Fruit fly (Drosophila melanogaster) whole organism, embryonic: ENCODE results near the gene CG44094.

Experiments
- Atf6 ChIP-seq: fragments of 200-800 bp; sonication (Bioruptor generic); IDR thresholded peaks from 2 replicates; pipeline ENCODE4 v1.3.6; 2022; ENCODE audit warnings: missing biosample characterization, missing genetic modification characterization
- CG10654 ChIP-seq: fragments of 200-800 bp; sonication (Bioruptor generic); optimal IDR thresholded peaks from 2 replicates; lab custom pipeline; 2016; ENCODE audit warnings: missing biosample characterization, missing genetic modification characterization
- CG11398 ChIP-seq: fragments of 200-800 bp; sonication (Bioruptor generic); optimal IDR thresholded peaks from 2 replicates; lab custom pipeline; 2016; ENCODE audit warnings: missing biosample characterization, missing genetic modification characterization
- CG11504 ChIP-seq: fragments of 200-800 bp; sonication (Bioruptor generic); optimal IDR thresholded peaks from 3 replicates; lab custom pipeline; 2019; ENCODE audit warnings: missing biosample characterization, mild to moderate bottlenecking, missing genetic modification characterization, moderate library complexity
- CG12391 ChIP-seq: fragments of 200-800 bp; sonication (Bioruptor generic); optimal IDR thresholded peaks from 3 replicates; lab custom pipeline; 2018; ENCODE audit warnings: missing biosample characterization, mild to moderate bottlenecking, missing genetic modification characterization, moderate library complexity
- CG16815 ChIP-seq: fragments of 200-800 bp; sonication (Bioruptor generic); optimal IDR thresholded peaks from 3 replicates; lab custom pipeline; 2017; ENCODE audit warnings: missing biosample characterization, mild to moderate bottlenecking, missing genetic modification characterization
- CG17802 ChIP-seq: fragments of 200-800 bp; sonication (Bioruptor generic); optimal IDR thresholded peaks from 2 replicates; lab custom pipeline; 2018; ENCODE audit warnings: missing biosample characterization, mild to moderate bottlenecking, missing genetic modification characterization, moderate library complexity
- CG17829 ChIP-seq: fragments of 200-800 bp; optimal IDR thresholded peaks from 2 replicates; lab custom pipeline; 2019; ENCODE audit warnings: missing biosample characterization, mild to moderate bottlenecking, missing genetic modification characterization, moderate library complexity
- CG18262 ChIP-seq: fragments of 200-800 bp; optimal IDR thresholded peaks from 3 replicates; lab custom pipeline; 2019; ENCODE audit warnings: missing biosample characterization, mild to moderate bottlenecking, missing genetic modification characterization, moderate library complexity
- CG2678 ChIP-seq: fragments of 200-800 bp; sonication (Bioruptor generic); optimal IDR thresholded peaks from 3 replicates; lab custom pipeline; 2019; ENCODE audit warnings: missing biosample characterization, mild to moderate bottlenecking, missing genetic modification characterization, moderate library complexity
- CG2712 ChIP-seq: fragments of 200-800 bp; optimal IDR thresholded peaks from 3 replicates; lab custom pipeline; 2019; ENCODE audit warnings: missing biosample characterization, mild to moderate bottlenecking, missing genetic modification characterization, moderate library complexity
- CG30431 ChIP-seq: fragments of 200-800 bp; sonication (Bioruptor generic); optimal IDR thresholded peaks from 2 replicates; lab custom pipeline; 2017; ENCODE audit warnings: missing biosample characterization, missing genetic modification characterization
- CG31365 ChIP-seq: fragments of 200-800 bp; sonication (Bioruptor generic); optimal IDR thresholded peaks from 2 replicates; lab custom pipeline; 2018; ENCODE audit warnings: missing biosample characterization, mild to moderate bottlenecking, missing genetic modification characterization
- CG31441 ChIP-seq: fragments of 200-800 bp; sonication (Bioruptor generic); IDR thresholded peaks from 2 replicates; pipeline ENCODE4 v1.3.6; 2022; ENCODE audit warnings: missing biosample characterization, missing genetic modification characterization
- CG3847 ChIP-seq: fragments of 200-800 bp; sonication (Bioruptor generic); IDR thresholded peaks from 2 replicates; pipeline ENCODE4 v1.3.6; 2022; ENCODE audit warnings: missing biosample characterization, missing genetic modification characterization
- CG42726 ChIP-seq: fragments of 200-800 bp; sonication (Bioruptor generic); IDR thresholded peaks from 2 replicates; pipeline ENCODE4 v1.3.6; 2022; ENCODE audit warnings: missing biosample characterization, missing genetic modification characterization; ENCODE audit not compliant: partially characterized antibody
- CG4617 ChIP-seq: fragments of 200-800 bp; sonication (Bioruptor generic); optimal IDR thresholded peaks from 3 replicates; lab custom pipeline; 2016; ENCODE audit warnings: missing biosample characterization, missing genetic modification characterization, borderline replicate concordance
- CG5953 ChIP-seq: fragments of 200-800 bp; sonication (Bioruptor generic); IDR thresholded peaks from 2 replicates; pipeline ENCODE4 v1.3.6; 2022; ENCODE audit warnings: missing biosample characterization, missing genetic modification characterization
- CG7839 ChIP-seq: fragments of 200-800 bp; sonication (Bioruptor generic); optimal IDR thresholded peaks from 3 replicates; lab custom pipeline; 2018; ENCODE audit warnings: missing biosample characterization, mild to moderate bottlenecking, missing genetic modification characterization, moderate library complexity
- CG8765 ChIP-seq: fragments of 200-800 bp; sonication (Bioruptor generic); IDR thresholded peaks from 2 replicates; pipeline ENCODE4 v1.3.6; 2022; ENCODE audit warnings: missing biosample characterization, missing genetic modification characterization
- CG9876 ChIP-seq: fragments of 200-800 bp; sonication (Bioruptor generic); optimal IDR thresholded peaks from 2 replicates; lab custom pipeline; 2016; ENCODE audit warnings: missing biosample characterization, missing genetic modification characterization
- CG9932 ChIP-seq: fragments of 200-800 bp; sonication (Bioruptor generic); IDR thresholded peaks from 2 replicates; pipeline ENCODE4 v1.3.6; 2022; ENCODE audit warnings: missing biosample characterization, missing genetic modification characterization
- Chrac-16 ChIP-seq: fragments of 200-800 bp; sonication (Bioruptor generic); optimal IDR thresholded peaks from 3 replicates; lab custom pipeline; 2016; ENCODE audit warnings: missing biosample characterization, missing genetic modification characterization
- Dbx ChIP-seq: fragments of 200-800 bp; sonication (Bioruptor generic); IDR thresholded peaks from 3 replicates; pipeline ENCODE4 v1.3.6; 2022; ENCODE audit warnings: missing biosample characterization, missing genetic modification characterization
- H15 ChIP-seq: fragments of 200-800 bp; sonication (Bioruptor generic); IDR thresholded peaks from 3 replicates; pipeline ENCODE4 v1.3.6; 2022; ENCODE audit warnings: missing biosample characterization, missing genetic modification characterization
- MBD-R2 ChIP-seq: fragments of 200-800 bp; sonication (Bioruptor generic); IDR thresholded peaks from 2 replicates; pipeline ENCODE4 v1.3.6; 2022; ENCODE audit warnings: missing biosample characterization, missing genetic modification characterization
- Meics ChIP-seq: fragments of 200-800 bp; sonication (Bioruptor generic); optimal IDR thresholded peaks from 2 replicates; lab custom pipeline; 2017; ENCODE audit warnings: missing biosample characterization, mild to moderate bottlenecking, missing genetic modification characterization
- Mes4 ChIP-seq: fragments of 200-800 bp; sonication (Bioruptor generic); optimal IDR thresholded peaks from 2 replicates; lab custom pipeline; 2016; ENCODE audit warnings: missing biosample characterization, missing genetic modification characterization
- NC2α ChIP-seq: fragments of 200-800 bp; sonication (Bioruptor generic); optimal IDR thresholded peaks from 2 replicates; lab custom pipeline; 2016; ENCODE audit warnings: missing biosample characterization, missing genetic modification characterization
- Pdp1 ChIP-seq, 2 experiments: fragments of 200-800 bp; sonication (Bioruptor generic); optimal IDR thresholded peaks; 3 replicates each; lab custom pipeline; 2016; ENCODE audit warnings: missing biosample characterization in 2 of 2, missing genetic modification characterization in 2 of 2, mild to moderate bottlenecking in 1 of 2, moderate library complexity in 1 of 2
- Tbp ChIP-seq: fragments of >200 bp; optimal IDR thresholded peaks from 2 replicates; lab custom pipeline; 2018; ENCODE audit warnings: missing biosample characterization, missing genetic modification characterization
- Trl ChIP-seq, 3 experiments: fragments of >200 bp in 2 of 3; fragments of 200-800 bp in 1 of 3; sonication (Bioruptor generic) in 1 of 3; optimal IDR thresholded peaks; 2 replicates in 1 of 3; 3 replicates in 2 of 3; lab custom pipeline; 2016 to 2017; ENCODE audit warnings: missing biosample characterization in 1 of 3, missing genetic modification characterization in 1 of 3
- ato ChIP-seq: fragments of 200-800 bp; sonication (Bioruptor generic); IDR thresholded peaks from 2 replicates; pipeline ENCODE4 v1.3.6; 2022; ENCODE audit warnings: missing biosample characterization, missing genetic modification characterization; ENCODE audit not compliant: partially characterized antibody
- chinmo ChIP-seq: fragments of 200-800 bp; sonication (Bioruptor generic); IDR thresholded peaks from 4 replicates; pipeline ENCODE4 v1.3.6; 2022; ENCODE audit warnings: missing biosample characterization, missing genetic modification characterization; ENCODE audit not compliant: partially characterized antibody
- dan ChIP-seq: fragments of 200-800 bp; sonication (Bioruptor generic); IDR thresholded peaks from 2 replicates; pipeline ENCODE4 v1.3.6; 2022; ENCODE audit warnings: missing biosample characterization, missing genetic modification characterization
- dmrt99B ChIP-seq: fragments of 200-800 bp; sonication (Bioruptor generic); optimal IDR thresholded peaks from 2 replicates; lab custom pipeline; 2018; ENCODE audit warnings: missing biosample characterization, mild to moderate bottlenecking, missing genetic modification characterization, moderate library complexity
- gcm ChIP-seq: fragments of 200-800 bp; sonication (Bioruptor generic); optimal IDR thresholded peaks from 2 replicates; lab custom pipeline; 2019; ENCODE audit warnings: missing biosample characterization, mild to moderate bottlenecking, missing genetic modification characterization, moderate library complexity
- grau ChIP-seq: fragments of 200-800 bp; optimal IDR thresholded peaks from 3 replicates; lab custom pipeline; 2019; ENCODE audit warnings: missing biosample characterization, mild to moderate bottlenecking, missing genetic modification characterization, moderate library complexity
- kah ChIP-seq: fragments of 200-800 bp; sonication (Bioruptor generic); optimal IDR thresholded peaks from 2 replicates; lab custom pipeline; 2018; ENCODE audit warnings: missing biosample characterization, mild to moderate bottlenecking, missing genetic modification characterization
- odd ChIP-seq: fragments of 200-800 bp; sonication (Bioruptor generic); optimal IDR thresholded peaks from 2 replicates; lab custom pipeline; 2017; ENCODE audit warnings: missing biosample characterization, mild to moderate bottlenecking, missing genetic modification characterization
- pfk ChIP-seq: fragments of 200-800 bp; sonication (Bioruptor generic); optimal IDR thresholded peaks from 2 replicates; lab custom pipeline; 2018; ENCODE audit warnings: missing biosample characterization, mild to moderate bottlenecking, missing genetic modification characterization, moderate library complexity
- psq ChIP-seq: fragments of 200-800 bp; sonication (Bioruptor generic); optimal IDR thresholded peaks from 2 replicates; lab custom pipeline; 2017; ENCODE audit warnings: missing biosample characterization, missing genetic modification characterization
- sens ChIP-seq: fragments of 200-800 bp; sonication (Bioruptor generic); peaks from one replicate; lab custom pipeline; 2016; ENCODE audit warnings: missing biosample characterization, missing genetic modification characterization
- seq ChIP-seq: fragments of 200-800 bp; sonication (Bioruptor generic); IDR thresholded peaks from 2 replicates; pipeline ENCODE4 v1.3.6; 2022; ENCODE audit warnings: missing biosample characterization, missing genetic modification characterization
- sima ChIP-seq: fragments of 200-800 bp; sonication (Bioruptor generic); optimal IDR thresholded peaks from 2 replicates; lab custom pipeline; 2016; ENCODE audit warnings: missing biosample characterization, missing genetic modification characterization
- sqz ChIP-seq: fragments of 200-800 bp; sonication (Bioruptor generic); optimal IDR thresholded peaks from 3 replicates; lab custom pipeline; 2018; ENCODE audit warnings: missing biosample characterization, mild to moderate bottlenecking, missing genetic modification characterization
- ssp ChIP-seq: fragments of 200-800 bp; sonication (Bioruptor generic); IDR thresholded peaks from 2 replicates; pipeline ENCODE4 v1.3.6; 2022; ENCODE audit warnings: missing biosample characterization, missing genetic modification characterization
- stc ChIP-seq: fragments of 200-800 bp; sonication (Bioruptor generic); IDR thresholded peaks from 2 replicates; pipeline ENCODE4 v1.3.6; 2022; ENCODE audit warnings: missing biosample characterization, missing genetic modification characterization
- unpg ChIP-seq: fragments of 200-800 bp; sonication (Bioruptor generic); optimal IDR thresholded peaks from 3 replicates; lab custom pipeline; 2018; ENCODE audit warnings: missing biosample characterization, mild to moderate bottlenecking, missing genetic modification characterization, moderate library complexity
- zfh1 ChIP-seq: fragments of 200-800 bp; sonication (Bioruptor generic); IDR thresholded peaks from 3 replicates; pipeline ENCODE4 v1.3.6; 2022; ENCODE audit warnings: missing biosample characterization, missing genetic modification characterization

Gene CG44094

DNA sequence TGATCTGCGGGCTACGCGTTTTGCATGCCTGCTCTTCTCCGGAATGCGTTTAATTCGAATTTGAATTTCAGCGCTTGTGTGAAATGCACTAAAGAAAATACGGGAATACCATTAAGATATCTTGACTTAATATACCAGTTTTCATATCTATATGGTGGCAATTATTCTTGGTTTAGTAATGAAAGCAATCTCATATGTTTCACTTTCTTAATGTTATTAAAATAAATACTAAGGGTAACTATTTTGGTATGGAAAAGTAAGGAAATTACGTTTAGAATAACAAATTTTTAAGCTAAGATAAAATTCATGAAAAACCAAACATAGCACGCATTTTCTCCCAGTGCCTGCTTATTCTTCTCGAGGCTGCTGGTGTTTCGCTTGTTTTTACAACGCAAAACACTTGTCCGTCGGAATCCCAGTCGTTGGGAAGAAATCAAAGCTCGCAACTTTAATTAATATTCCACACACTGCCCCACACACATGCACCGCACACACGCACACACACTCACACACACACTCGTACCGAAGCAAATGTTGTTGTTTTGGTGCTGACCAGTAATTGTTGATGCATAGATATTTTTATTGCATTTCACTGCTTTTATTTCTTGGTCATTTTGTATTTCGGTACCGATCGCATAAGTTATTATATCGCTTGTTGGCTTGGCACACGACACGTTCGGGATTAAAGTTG lies 1.5 kb upstream of the CG44094 start (continued):
- no peak for TF ChIP-seq CG31365
- peak; percentile 61 for TF ChIP-seq sens (GFP tag; lab: Kevin White, UChicago)
- TF ChIP-seq CG10654: no peak
- peak; percentile 30 for TF ChIP-seq CG7839 (tag; lab: Kevin White, UChicago)
- TF ChIP-seq odd: peak; percentile 18
- TF ChIP-seq CG2678: peak; percentile 50
- TF ChIP-seq chinmo (GFP tag; lab: Robert Waterston, UW): no peak
- TF ChIP-seq gcm (GFP tag; lab: Kevin White, UChicago): peak; percentile 18
- TF ChIP-seq seq (GFP tag; lab: Robert Waterston, UW): no peak
- peak; percentile 39 for TF ChIP-seq unpg (GFP tag; lab: Kevin White, UChicago)
- TF ChIP-seq CG12391 (tag; lab: Kevin White, UChicago): peak; percentile 37
- no peak for TF ChIP-seq CG30431 (GFP tag; lab: Kevin White, UChicago)
- TF ChIP-seq pfk (GFP tag; lab: Kevin White, UChicago): no peak
- no peak for TF ChIP-seq Trl (optimal IDR thresholded peaks at IDR 0.05; lab: Kevin White, UChicago)
- TF ChIP-seq Trl (GFP tag; optimal IDR thresholded peaks at IDR 0.05; lab: Kevin White, UChicago): no peak
- TF ChIP-seq stc (GFP tag; lab: Robert Waterston, UW): no peak
- no peak for TF ChIP-seq MBD-R2 (GFP tag; lab: Robert Waterston, UW)
- no peak for TF ChIP-seq Chrac-16 (GFP tag; lab: Kevin White, UChicago)
- no peak for TF ChIP-seq CG17802 (tag; lab: Kevin White, UChicago)
- peak; percentile 44 for TF ChIP-seq grau (tag; lab: Kevin White, UChicago)
- TF ChIP-seq Atf6 (GFP tag; lab: Robert Waterston, UW): no peak
- TF ChIP-seq zfh1 (GFP tag; lab: Robert Waterston, UW): no peak
- peak; percentile 44 for TF ChIP-seq CG18262 (tag; lab: Kevin White, UChicago)
- TF ChIP-seq CG17829 (tag; lab: Kevin White, UChicago): no peak
- no peak for TF ChIP-seq ato (GFP tag; lab: Robert Waterston, UW)
- TF ChIP-seq CG16815 (GFP tag; lab: Kevin White, UChicago): no peak
- TF ChIP-seq CG11504: peak; percentile 45
- TF ChIP-seq CG9876 (GFP tag; lab: Kevin White, UChicago): no peak
- TF ChIP-seq CG4617 (GFP tag; lab: Kevin White, UChicago): no peak
- TF ChIP-seq CG3847 (GFP tag; lab: Robert Waterston, UW): 0 out of 2 replicates have a peak, but pooled peaks have one; percentile 6
- no peak for TF ChIP-seq Dbx
- no peak for TF ChIP-seq Tbp
- TF ChIP-seq sima: no peak
- TF ChIP-seq CG31441 (GFP tag; lab: Robert Waterston, UW): peak; percentile 46; the same call in 1 of the 2 replicates
- TF ChIP-seq CG11398 (GFP tag; lab: Kevin White, UChicago): no peak
- TF ChIP-seq sqz (GFP tag; lab: Kevin White, UChicago): no peak
- no peak for TF ChIP-seq CG9932 (GFP tag; lab: Robert Waterston, UW)
- no peak for TF ChIP-seq psq (GFP tag; lab: Kevin White, UChicago)
- no peak for TF ChIP-seq CG8765 (GFP tag; lab: Robert Waterston, UW)
- no peak for TF ChIP-seq dan
- TF ChIP-seq CG5953 (GFP tag; lab: Robert Waterston, UW): no peak
- no peak for TF ChIP-seq NC2α (GFP tag; lab: Kevin White, UChicago)
- no peak for TF ChIP-seq Mes4 (GFP tag; lab: Kevin White, UChicago)
- no peak for TF ChIP-seq Pdp1 (GFP tag; optimal IDR thresholded peaks at IDR 0.05; lab: Kevin White, UChicago)
- peak; percentile 41 for TF ChIP-seq CG2712 (tag; lab: Kevin White, UChicago)
- no peak for TF ChIP-seq kah (GFP tag; lab: Kevin White, UChicago)
- peak; percentile 5 for TF ChIP-seq Meics (GFP tag; lab: Kevin White, UChicago)
- no peak for TF ChIP-seq CG42726 (GFP tag; lab: Robert Waterston, UW)
- 0 out of 3 replicates have a peak, but pooled peaks have one; percentile 9 for TF ChIP-seq H15 (GFP tag; lab: Robert Waterston, UW)
- no peak for TF ChIP-seq ssp
- TF ChIP-seq dmrt99B (tag; lab: Kevin White, UChicago): peak; percentile 51
